Worm (Caenorhabditis elegans): ENCODE measurements around the gene F41C3.8.

Gene F41C3.8

ce11 chrII:4698266-4698771 lies 17.5 kb upstream of the F41C3.8 start, which contains the start of the genes rpn-5 and scc-1 (continued):
- TF ChIP-seq B0035.1 (tag; optimal IDR thresholded peaks at IDR 0.05) (no peak), sptf-2 (GFP tag; optimal IDR thresholded peaks at IDR 0.05) (no peak), ztf-6 (GFP tag; IDR thresholded peaks at IDR 0.05) (no peak), mes-4 (tag; optimal IDR thresholded peaks at IDR 0.05) (no peak), F33H1.4 (GFP tag; IDR thresholded peaks at IDR 0.05) (peak; percentile 92), mel-28 (tag; optimal IDR thresholded peaks at IDR 0.05; ENCODE audit: borderline replicate concordance) (no peak), lir-1 (GFP tag; conservative IDR thresholded peaks at IDR 0.05) (no peak), madf-6 (GFP tag; IDR thresholded peaks at IDR 0.05) (peak; percentile 85), F37B4.10 (GFP tag; IDR thresholded peaks at IDR 0.05) (no peak), pha-4 (tag; optimal IDR thresholded peaks at IDR 0.05) (peak; percentile 54), F23B12.7 (tag; optimal IDR thresholded peaks at IDR 0.05; ENCODE audit: insufficient read depth) (peak; percentile 72), rec-8 (tag; optimal IDR thresholded peaks at IDR 0.05) (no peak), Y53F4B.3 (GFP tag; IDR thresholded peaks at IDR 0.05) (no peak), egl-44 (GFP tag; IDR thresholded peaks at IDR 0.05) (no peak), mcd-1 (GFP tag; IDR thresholded peaks at IDR 0.05) (peak; percentile 46; the same call in 1 of the 2 replicates), T07F8.4 (tag; optimal IDR thresholded peaks at IDR 0.05) (no peak), somi-1 (GFP tag; optimal IDR thresholded peaks at IDR 0.05) (no peak), hmg-1.2 (GFP tag; IDR thresholded peaks at IDR 0.05) (peak; percentile 26; the same call in 1 of the 2 replicates), B0019.2 (GFP tag; conservative IDR thresholded peaks at IDR 0.05) (no peak), nfyb-1 (GFP tag; IDR thresholded peaks at IDR 0.05) (no peak), dox-1 (GFP tag; IDR thresholded peaks at IDR 0.05) (peak; percentile 32; the same call in 1 of the 2 replicates), akir-1 (GFP tag; optimal IDR thresholded peaks at IDR 0.05) (no peak), let-607 (tag; optimal IDR thresholded peaks at IDR 0.05) (peak in 1 of 2 experiments; percentile 4), F10E7.11 (tag; optimal IDR thresholded peaks at IDR 0.05) (no peak), ama-1 (optimal IDR thresholded peaks at IDR 0.05) (no peak), ama-1 (GFP tag; optimal IDR thresholded peaks at IDR 0.05) (no peak), lsy-27 (tag; optimal IDR thresholded peaks at IDR 0.05; ENCODE audit: borderline replicate concordance, insufficient read depth) (no peak), egl-18 (GFP tag; IDR thresholded peaks at IDR 0.05) (no peak), efl-1 (GFP tag; optimal IDR thresholded peaks at IDR 0.05) (peak; percentile 76), zfh-2 (GFP tag; conservative IDR thresholded peaks at IDR 0.05) (no peak), Y95B8A.8 (GFP tag; IDR thresholded peaks at IDR 0.05) (no peak), xnd-1 (tag; optimal IDR thresholded peaks at IDR 0.05) (peak; percentile 60), die-1 (tag; optimal IDR thresholded peaks at IDR 0.05) (no peak), F57C9.4 (tag; optimal IDR thresholded peaks at IDR 0.05) (no peak), ztf-22 (GFP tag; optimal IDR thresholded peaks at IDR 0.05) (no peak), him-1 (tag; optimal IDR thresholded peaks at IDR 0.05) (no peak), Y79H2A.3 (GFP tag; conservative IDR thresholded peaks at IDR 0.05) (no peak), ceh-27 (GFP tag; optimal IDR thresholded peaks at IDR 0.05) (no peak), madf-10 (tag; optimal IDR thresholded peaks at IDR 0.05) (no peak), ztf-3 (GFP tag; optimal IDR thresholded peaks at IDR 0.05) (no peak), nfya-1 (tag; optimal IDR thresholded peaks at IDR 0.05; ENCODE audit: borderline replicate concordance, insufficient read depth) (no peak), ceh-91 (GFP tag; IDR thresholded peaks at IDR 0.05) (no peak), lin-26 (GFP tag; IDR thresholded peaks at IDR 0.05) (no peak), nfya-2 (GFP tag; IDR thresholded peaks at IDR 0.05) (no peak), aptf-2 (GFP tag; conservative IDR thresholded peaks at IDR 0.05) (no peak), pbrm-1 (GFP tag; IDR thresholded peaks at IDR 0.05) (0 out of 2 replicates have a peak, but pooled peaks have one; percentile 12), ccch-3 (GFP tag; optimal IDR thresholded peaks at IDR 0.05) (no peak), athp-1 (tag; optimal IDR thresholded peaks at IDR 0.05) (no peak)
